Fruit fly (Drosophila melanogaster): ENCODE measurements around the gene Pdp.

Pdp gene

dm6 chrX:7764682-7765081 is 30.2 kb upstream of the Pdp start, which contains the start of gene Ir7a:
Ir7a (plus strand) TSS chrX:7764982.
- TF ChIP-seq abd-A (tag; optimal IDR thresholded peaks at IDR 0.05): no peak
- TF ChIP-seq CG8944 (GFP tag; optimal IDR thresholded peaks at IDR 0.05): no peak
- no peak for TF ChIP-seq nerfin-1 (tag; optimal IDR thresholded peaks at IDR 0.05)
- TF ChIP-seq Stat92E (GFP tag; optimal IDR thresholded peaks at IDR 0.05): no peak
- no peak for TF ChIP-seq CG17328 (GFP tag; IDR thresholded peaks at IDR 0.05)
- no peak for TF ChIP-seq toy (GFP tag; IDR thresholded peaks at IDR 0.05)
- TF ChIP-seq HLH54F (GFP tag; optimal IDR thresholded peaks at IDR 0.05): no peak
- no peak for TF ChIP-seq ac (GFP tag; optimal IDR thresholded peaks at IDR 0.05)
- TF ChIP-seq Lpt (GFP tag; optimal IDR thresholded peaks at IDR 0.05): no peak
- TF ChIP-seq sim (GFP tag; IDR thresholded peaks at IDR 0.05): no peak
- TF ChIP-seq sug (tag; optimal IDR thresholded peaks at IDR 0.05): no peak
- no peak for TF ChIP-seq Fer3 (tag; optimal IDR thresholded peaks at IDR 0.05)
- no peak for TF ChIP-seq CG16863 (GFP tag; optimal IDR thresholded peaks at IDR 0.05)
- no peak for TF ChIP-seq CG34376 (GFP tag; optimal IDR thresholded peaks at IDR 0.05)
- no peak for TF ChIP-seq HLHmδ (GFP tag; optimal IDR thresholded peaks at IDR 0.05)
- no peak for TF ChIP-seq CG17359 (tag; optimal IDR thresholded peaks at IDR 0.05)
- TF ChIP-seq ewg (GFP tag; optimal IDR thresholded peaks at IDR 0.05): no peak
- TF ChIP-seq Gsc (GFP tag; IDR thresholded peaks at IDR 0.05): no peak
- no peak for TF ChIP-seq ro (GFP tag; IDR thresholded peaks at IDR 0.05)

dm6 chrX:7746342-7746741 is 11.9 kb upstream of the Pdp start:
- TF ChIP-seq CG15514 (GFP tag; optimal IDR thresholded peaks at IDR 0.05): peak; percentile 74
- TF ChIP-seq CG1602 (GFP tag; optimal IDR thresholded peaks at IDR 0.05): no peak
- TF ChIP-seq Hr39 (optimal IDR thresholded peaks at IDR 0.05): peak; percentile 84
- 0 out of 3 replicates have a peak, but pooled peaks have one; percentile 1 for TF ChIP-seq row (GFP tag; IDR thresholded peaks at IDR 0.05)

- no peak for TF ChIP-seq ssp (GFP tag; IDR thresholded peaks at IDR 0.05)
- no peak for TF ChIP-seq CG8765 (GFP tag; IDR thresholded peaks at IDR 0.05)
- no peak for TF ChIP-seq CG7963 (GFP tag; IDR thresholded peaks at IDR 0.05; ENCODE audit: partially characterized antibody)
- TF ChIP-seq CTCF (GFP tag; optimal IDR thresholded peaks at IDR 0.05): peak; percentile 66
- TF ChIP-seq CG10267 (tag; optimal IDR thresholded peaks at IDR 0.05): no peak
Observed at dm6 chrX:7744036-7744435, 9.6 kb upstream of the Pdp start.

dm6 chrX:7737156-7737771 is 2.8 kb upstream of the Pdp start:
- TF ChIP-seq CG7271 (tag; optimal IDR thresholded peaks at IDR 0.05) (no peak), HLH54F (GFP tag; optimal IDR thresholded peaks at IDR 0.05) (no peak), usp (GFP tag; optimal IDR thresholded peaks at IDR 0.05) (no peak), hth (optimal IDR thresholded peaks at IDR 0.05) (no peak), zen (tag; optimal IDR thresholded peaks at IDR 0.05) (no peak), toy (GFP tag; IDR thresholded peaks at IDR 0.05) (no peak), sug (tag; optimal IDR thresholded peaks at IDR 0.05) (no peak), lmd (GFP tag; IDR thresholded peaks at IDR 0.05) (no peak), jumu (GFP tag; optimal IDR thresholded peaks at IDR 0.05) (no peak), Lpt (GFP tag; optimal IDR thresholded peaks at IDR 0.05) (no peak), CG31224 (GFP tag; IDR thresholded peaks at IDR 0.05) (no peak), CG4707 (GFP tag; optimal IDR thresholded peaks at IDR 0.05) (no peak), CG9727 (GFP tag; optimal IDR thresholded peaks at IDR 0.05) (no peak), NC2β (GFP tag; optimal IDR thresholded peaks at IDR 0.05) (no peak), slp2 (GFP tag; optimal IDR thresholded peaks at IDR 0.05) (no peak), z (GFP tag; IDR thresholded peaks at IDR 0.05) (no peak), row (GFP tag; IDR thresholded peaks at IDR 0.05) (0 out of 3 replicates have a peak, but pooled peaks have one; percentile 14), Opbp (GFP tag; IDR thresholded peaks at IDR 0.05; ENCODE audit: partially characterized antibody) (peak; percentile 65; the same call in 2 of the 3 replicates), exex (tag; optimal IDR thresholded peaks at IDR 0.05) (no peak), tll (GFP tag; optimal IDR thresholded peaks at IDR 0.05) (no peak), corto (GFP tag; optimal IDR thresholded peaks at IDR 0.05) (no peak), ci (GFP tag; IDR thresholded peaks at IDR 0.05) (no peak), Antp (GFP tag; optimal IDR thresholded peaks at IDR 0.05) (no peak), Dp (GFP tag; optimal IDR thresholded peaks at IDR 0.05) (peak; percentile 90)
